Fruit fly (Drosophila melanogaster): ENCODE measurements around the gene CG33307.

DNA sequence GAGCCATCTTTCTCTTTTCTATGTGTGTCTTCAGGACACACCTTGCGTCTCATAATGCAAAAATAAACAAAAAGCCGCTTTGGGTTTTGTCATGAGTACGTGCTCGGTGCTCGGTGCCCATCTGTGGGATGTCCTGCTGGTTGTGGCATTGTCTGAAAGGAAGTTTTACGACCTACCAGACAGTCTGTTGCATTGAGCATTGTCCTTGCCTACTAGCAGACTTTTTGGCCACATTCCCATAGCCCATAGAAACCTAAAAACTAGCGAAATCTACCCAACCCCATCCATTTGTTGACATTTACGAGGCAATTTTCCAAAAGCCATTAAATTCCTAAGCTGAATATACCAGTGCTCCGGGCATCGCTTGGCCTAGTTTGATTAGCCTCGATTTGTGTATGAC, 9.8 kb upstream of the CG33307 start:
- TF ChIP-seq CTCF (optimal IDR thresholded peaks at IDR 0.05) (no peak), CG8478 (optimal IDR thresholded peaks at IDR 0.05) (no peak)

Measured in S2 (cell line).